Fruit fly (Drosophila melanogaster): ENCODE results near the gene CG42507.

DNA sequence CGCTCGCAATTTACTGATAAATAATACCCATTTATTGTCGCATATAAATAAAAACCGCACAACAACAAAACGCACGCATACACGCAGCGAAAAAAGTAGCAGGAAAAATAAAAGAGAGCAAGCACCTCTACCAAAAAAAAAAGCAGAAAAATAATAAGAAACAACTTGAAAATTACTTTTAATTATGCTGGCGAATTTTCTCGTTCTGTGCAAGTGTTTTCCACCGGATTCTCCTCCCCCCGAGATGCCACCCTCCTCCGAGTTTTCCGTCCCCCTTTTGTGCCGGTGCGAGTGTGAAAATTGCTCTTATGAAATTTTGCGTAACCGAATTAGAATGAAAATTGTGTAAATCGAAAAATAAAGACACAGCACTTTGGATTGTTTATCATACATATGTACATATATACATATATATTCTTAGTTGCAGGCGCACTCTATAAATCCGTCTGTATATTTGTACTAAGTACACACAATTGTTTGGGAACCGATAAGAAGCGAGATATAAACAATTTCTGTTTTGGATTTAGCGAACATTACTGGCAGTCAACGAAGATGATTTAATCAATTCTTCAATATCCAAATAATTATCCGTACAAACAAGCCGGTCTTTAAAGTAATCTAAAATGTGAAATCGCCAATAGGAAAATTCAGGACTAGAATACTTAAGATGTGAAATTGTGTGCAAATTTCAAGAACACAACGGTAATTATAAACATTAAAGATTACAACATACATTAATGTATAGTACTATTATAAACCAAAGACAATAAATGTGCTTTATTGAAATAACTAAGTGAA lies 33.3 kb upstream of the CG42507 start:
- TF ChIP-seq pan (optimal IDR thresholded peaks at IDR 0.05) (no peak), br (GFP tag; optimal IDR thresholded peaks at IDR 0.05) (no peak), sv (GFP tag; optimal IDR thresholded peaks at IDR 0.05) (no peak), rgr (GFP tag; optimal IDR thresholded peaks at IDR 0.05) (no peak), tai (GFP tag; optimal IDR thresholded peaks at IDR 0.05) (no peak), sage (GFP tag; optimal IDR thresholded peaks at IDR 0.05) (no peak), h (GFP tag; optimal IDR thresholded peaks at IDR 0.05) (no peak), dsf (GFP tag; optimal IDR thresholded peaks at IDR 0.05; ENCODE audit: borderline replicate concordance) (no peak), lola (GFP tag; optimal IDR thresholded peaks at IDR 0.05) (no peak), psq (GFP tag; optimal IDR thresholded peaks at IDR 0.05) (no peak)
